Fruit fly (Drosophila melanogaster) whole organism: ENCODE data around the gene Idh3g.

Experiments
- CG8478 ChIP-seq: fragments of >200 bp; optimal IDR thresholded peaks from 2 replicates; lab custom pipeline; 2018; ENCODE audit warnings: inconsistent platforms
- Dll ChIP-seq: fragments of >200 bp; optimal IDR thresholded peaks from 2 replicates; lab custom pipeline; 2017
- EcR ChIP-seq, 2 experiments: fragments of >200 bp; optimal IDR thresholded peaks; 2 replicates each; lab custom pipeline; 2017; ENCODE audit warnings: missing biosample characterization in 2 of 2, missing genetic modification characterization in 2 of 2, missing genetic modification reagents in 2 of 2
- pan ChIP-seq: fragments of >200 bp; optimal IDR thresholded peaks from 2 replicates; lab custom pipeline; 2017
- psq ChIP-seq: fragments of >200 bp; optimal IDR thresholded peaks from 2 replicates; lab custom pipeline; 2017
- usp ChIP-seq: fragments of >200 bp; optimal IDR thresholded peaks from 2 replicates; lab custom pipeline; 2017; ENCODE audit warnings: missing biosample characterization, missing genetic modification characterization, mixed read lengths

Idh3g gene

dm6 chr3R:25686698-25687420 lies 6.2 kb downstream of the Idh3g start, which contains the start of gene CLS:
Gene CLS (minus strand): TSS chr3R:25687370.
- TF ChIP-seq Dll (lab: Kevin White, UChicago) (no peak), CG8478 (no peak), EcR (GFP tag; optimal IDR thresholded peaks at IDR 0.05; lab: Kevin White, UChicago) (no peak), usp (GFP tag; lab: Kevin White, UChicago) (no peak), pan (no peak), psq (lab: Kevin White, UChicago) (no peak)

DNA sequence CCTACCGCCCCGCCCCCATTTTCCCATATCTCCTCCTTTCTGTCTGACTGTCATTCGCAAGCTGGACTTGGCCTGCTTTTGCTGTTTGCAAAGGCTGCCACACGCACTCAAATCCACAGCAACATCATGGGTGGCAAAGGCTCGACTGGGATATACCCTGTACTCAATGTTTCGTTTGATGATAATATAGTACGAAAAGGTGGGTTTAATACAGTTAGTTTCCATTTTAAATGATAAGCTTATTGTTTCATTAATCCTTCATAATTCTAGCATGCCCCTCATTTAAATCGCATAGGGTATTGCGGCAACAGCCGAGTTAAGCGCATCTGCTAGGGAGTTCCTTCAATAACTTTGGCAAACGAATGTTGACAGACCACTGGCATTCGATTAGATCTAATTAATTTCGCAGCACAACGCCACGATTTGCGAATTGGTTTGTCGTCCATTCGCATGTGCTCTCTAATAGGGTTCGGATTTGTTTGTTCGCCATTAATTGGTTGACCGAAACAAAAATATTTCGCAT lies 13.6 kb downstream of the Idh3g start:
- TF ChIP-seq EcR (GFP tag; optimal IDR thresholded peaks at IDR 0.05; lab: Kevin White, UChicago), result no peak
- no peak for TF ChIP-seq pan
- TF ChIP-seq usp (GFP tag; lab: Kevin White, UChicago), result no peak
- TF ChIP-seq CG8478, result no peak
- no peak for TF ChIP-seq psq (lab: Kevin White, UChicago)
- no peak for TF ChIP-seq Dll (lab: Kevin White, UChicago)

DNA sequence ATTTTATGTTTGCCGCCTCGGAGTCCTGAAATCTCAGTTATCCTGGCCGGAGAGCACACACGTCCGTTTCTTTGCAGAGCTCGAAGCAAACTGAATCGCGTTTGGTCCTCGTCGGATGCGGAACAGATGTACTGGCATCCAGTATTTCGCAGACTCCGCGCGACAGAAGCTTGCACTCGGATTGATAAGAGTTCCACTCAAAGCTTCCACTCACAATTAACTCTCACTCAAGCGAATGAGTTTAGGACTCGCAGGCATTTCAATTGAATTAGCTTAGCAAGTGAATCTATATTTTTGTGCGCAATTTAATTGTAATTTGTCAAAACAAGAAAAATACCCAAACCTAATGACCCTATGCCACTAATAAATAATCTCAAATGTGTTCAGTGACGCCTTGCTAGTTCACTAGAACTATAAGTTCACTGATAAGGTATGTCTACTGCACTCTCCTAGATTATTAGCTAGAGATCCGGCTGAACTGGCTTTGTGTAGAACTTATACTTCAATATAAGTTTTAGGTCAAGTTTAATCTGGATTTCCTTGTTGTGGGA lies 39.5 kb downstream of the Idh3g start:
- TF ChIP-seq Dll (lab: Kevin White, UChicago) (no peak), usp (GFP tag; lab: Kevin White, UChicago) (no peak), pan (no peak), psq (lab: Kevin White, UChicago) (no peak), EcR (GFP tag; optimal IDR thresholded peaks at IDR 0.05; lab: Kevin White, UChicago) (no peak), CG8478 (no peak)

- no peak for TF ChIP-seq psq (lab: Kevin White, UChicago)
- TF ChIP-seq usp (GFP tag; lab: Kevin White, UChicago), result no peak
- TF ChIP-seq CG8478, result no peak
- no peak for TF ChIP-seq pan
- no peak for TF ChIP-seq Dll (lab: Kevin White, UChicago)
- no peak for TF ChIP-seq EcR (GFP tag; optimal IDR thresholded peaks at IDR 0.05; lab: Kevin White, UChicago)
Observed at dm6 chr3R:25721030-25721429, 40.4 kb downstream of the Idh3g start.

- TF ChIP-seq Dll (lab: Kevin White, UChicago) (no peak), psq (lab: Kevin White, UChicago) (no peak), EcR (GFP tag; optimal IDR thresholded peaks at IDR 0.05; lab: Kevin White, UChicago) (no peak), pan (no peak), usp (GFP tag; lab: Kevin White, UChicago) (no peak), CG8478 (no peak)
Observed at dm6 chr3R:25723795-25724194, 43.1 kb downstream of the Idh3g start.
